Fruit fly (Drosophila melanogaster) whole organism, embryonic: ENCODE measurements around the gene CG3097.

Source experiments
- Bgb ChIP-seq: fragments of 200-800 bp; sonication (Bioruptor generic); IDR thresholded peaks from 2 replicates; pipeline ENCODE4 v1.3.6; 2022; ENCODE audit warnings: missing biosample characterization, missing genetic modification characterization; ENCODE audit not compliant: partially characterized antibody
- CG10366 ChIP-seq: fragments of 200-800 bp; sonication (Bioruptor generic); IDR thresholded peaks from 2 replicates; pipeline ENCODE4 v1.3.6; 2022; ENCODE audit warnings: missing biosample characterization, missing genetic modification characterization
- CG11093 ChIP-seq: fragments of 200-800 bp; sonication (Bioruptor generic); IDR thresholded peaks from 3 replicates; pipeline ENCODE4 v1.3.6; 2022; ENCODE audit warnings: missing biosample characterization, missing genetic modification characterization
- CG11398 ChIP-seq: fragments of 200-800 bp; sonication (Bioruptor generic); optimal IDR thresholded peaks from 2 replicates; lab custom pipeline; 2016; ENCODE audit warnings: missing biosample characterization, missing genetic modification characterization
- CG13287 ChIP-seq: fragments of 200-800 bp; sonication (Bioruptor generic); IDR thresholded peaks from 2 replicates; pipeline ENCODE4 v1.3.6; 2022; ENCODE audit warnings: missing biosample characterization, missing genetic modification characterization; ENCODE audit not compliant: partially characterized antibody
- CG1603 ChIP-seq: fragments of 200-800 bp; sonication (Bioruptor generic); optimal IDR thresholded peaks from 2 replicates; lab custom pipeline; 2019; ENCODE audit warnings: missing biosample characterization, mild to moderate bottlenecking, missing genetic modification characterization, moderate library complexity
- CG16815 ChIP-seq: fragments of 200-800 bp; sonication (Bioruptor generic); optimal IDR thresholded peaks from 3 replicates; lab custom pipeline; 2017; ENCODE audit warnings: missing biosample characterization, mild to moderate bottlenecking, missing genetic modification characterization
- CG18599 ChIP-seq: fragments of 200-800 bp; sonication (Bioruptor generic); optimal IDR thresholded peaks from 3 replicates; lab custom pipeline; 2017; ENCODE audit warnings: missing biosample characterization, missing genetic modification characterization, mild to moderate bottlenecking, moderate library complexity, missing genetic modification reagents
- CG2120 ChIP-seq: fragments of 200-800 bp; sonication (Bioruptor generic); optimal IDR thresholded peaks from 3 replicates; lab custom pipeline; 2016; ENCODE audit warnings: missing biosample characterization, missing genetic modification characterization
- CG30020 ChIP-seq: fragments of 200-800 bp; optimal IDR thresholded peaks from 2 replicates; lab custom pipeline; 2019; ENCODE audit warnings: missing biosample characterization, mild to moderate bottlenecking, missing genetic modification characterization, moderate library complexity
- CG32532 ChIP-seq: fragments of 200-800 bp; sonication (Bioruptor generic); IDR thresholded peaks from 2 replicates; pipeline ENCODE4 v1.3.6; 2022; ENCODE audit warnings: missing biosample characterization, missing genetic modification characterization
- CG4282 ChIP-seq: fragments of 200-800 bp; sonication (Bioruptor generic); optimal IDR thresholded peaks from 2 replicates; lab custom pipeline; 2016; ENCODE audit warnings: missing biosample characterization, missing genetic modification characterization
- CG4404 ChIP-seq: fragments of 200-800 bp; sonication (Bioruptor generic); IDR thresholded peaks from 2 replicates; pipeline ENCODE4 v1.3.6; 2022; ENCODE audit warnings: missing biosample characterization, missing genetic modification characterization
- CG4424 ChIP-seq: fragments of 200-800 bp; sonication (Bioruptor generic); optimal IDR thresholded peaks from 3 replicates; lab custom pipeline; 2016; ENCODE audit warnings: missing biosample characterization, missing genetic modification characterization
- CG7271 ChIP-seq: fragments of 200-800 bp; sonication (Bioruptor generic); optimal IDR thresholded peaks from 2 replicates; lab custom pipeline; 2018; ENCODE audit warnings: missing biosample characterization, mild to moderate bottlenecking, missing genetic modification characterization, moderate library complexity
- CG7357 ChIP-seq: fragments of 200-800 bp; sonication (Bioruptor generic); IDR thresholded peaks from 3 replicates; pipeline ENCODE4 v1.3.6; 2022; ENCODE audit warnings: missing biosample characterization, missing genetic modification characterization
- CG7372 ChIP-seq: fragments of 200-800 bp; sonication (Bioruptor generic); IDR thresholded peaks from 2 replicates; pipeline ENCODE4 v1.3.6; 2022; ENCODE audit warnings: missing biosample characterization, missing genetic modification characterization
- CG9215 ChIP-seq: fragments of 200-800 bp; sonication (Bioruptor generic); IDR thresholded peaks from 2 replicates; pipeline ENCODE4 v1.3.6; 2022; ENCODE audit warnings: missing biosample characterization, missing genetic modification characterization
- CG9876 ChIP-seq: fragments of 200-800 bp; sonication (Bioruptor generic); optimal IDR thresholded peaks from 2 replicates; lab custom pipeline; 2016; ENCODE audit warnings: missing biosample characterization, missing genetic modification characterization
- CHES-1-like ChIP-seq: fragments of 200-800 bp; sonication (Bioruptor generic); optimal IDR thresholded peaks from 2 replicates; lab custom pipeline; 2016; ENCODE audit warnings: missing biosample characterization, missing genetic modification characterization
- Dip3 ChIP-seq: fragments of 200-800 bp; sonication (Bioruptor generic); optimal IDR thresholded peaks from 3 replicates; lab custom pipeline; 2016; ENCODE audit warnings: missing biosample characterization, missing genetic modification characterization
- Ets97D ChIP-seq: fragments of 200-800 bp; sonication (Bioruptor generic); optimal IDR thresholded peaks from 3 replicates; lab custom pipeline; 2016; ENCODE audit warnings: missing biosample characterization, missing genetic modification characterization
- H15 ChIP-seq: fragments of 200-800 bp; sonication (Bioruptor generic); IDR thresholded peaks from 3 replicates; pipeline ENCODE4 v1.3.6; 2022; ENCODE audit warnings: missing biosample characterization, missing genetic modification characterization
- HLH54F ChIP-seq: fragments of 200-800 bp; sonication (Bioruptor generic); optimal IDR thresholded peaks from 3 replicates; lab custom pipeline; 2016; ENCODE audit warnings: missing biosample characterization, missing genetic modification characterization
- HmgD ChIP-seq: fragments of 200-800 bp; sonication (Bioruptor generic); optimal IDR thresholded peaks from 3 replicates; lab custom pipeline; 2016; ENCODE audit warnings: missing biosample characterization, missing genetic modification characterization
- HmgZ ChIP-seq: fragments of 200-800 bp; sonication (Bioruptor generic); optimal IDR thresholded peaks from 2 replicates; lab custom pipeline; 2018; ENCODE audit warnings: missing biosample characterization, mild to moderate bottlenecking, missing genetic modification characterization
- Nf-YC ChIP-seq: fragments of 200-800 bp; optimal IDR thresholded peaks from 3 replicates; lab custom pipeline; 2019; ENCODE audit warnings: missing biosample characterization, mild to moderate bottlenecking, missing genetic modification characterization, moderate library complexity
- NfI ChIP-seq: fragments of 200-800 bp; sonication (Bioruptor generic); optimal IDR thresholded peaks from 3 replicates; lab custom pipeline; 2018; ENCODE audit warnings: missing biosample characterization, mild to moderate bottlenecking, missing genetic modification characterization, moderate library complexity
- Rx ChIP-seq: fragments of 200-800 bp; sonication (Bioruptor generic); IDR thresholded peaks from 2 replicates; pipeline ENCODE4 v1.3.6; 2022; ENCODE audit warnings: missing biosample characterization, missing genetic modification characterization
- aop ChIP-seq: fragments of 200-800 bp; sonication (Bioruptor generic); IDR thresholded peaks from 2 replicates; pipeline ENCODE4 v1.3.6; 2022; ENCODE audit warnings: missing biosample characterization, missing genetic modification characterization
- az2 ChIP-seq: fragments of 200-800 bp; sonication (Bioruptor generic); optimal IDR thresholded peaks from 3 replicates; lab custom pipeline; 2016; ENCODE audit warnings: missing biosample characterization, missing genetic modification characterization
- cas ChIP-seq: fragments of 200-800 bp; sonication (Bioruptor generic); IDR thresholded peaks from 2 replicates; pipeline ENCODE4 v1.3.6; 2022; ENCODE audit warnings: missing biosample characterization, missing genetic modification characterization
- chif ChIP-seq, 2 experiments: fragments of 200-800 bp; sonication (Bioruptor generic); optimal IDR thresholded peaks; 3 replicates each; lab custom pipeline; 2016; ENCODE audit warnings: missing biosample characterization in 2 of 2, missing genetic modification characterization in 2 of 2
- dan ChIP-seq: fragments of 200-800 bp; sonication (Bioruptor generic); IDR thresholded peaks from 2 replicates; pipeline ENCODE4 v1.3.6; 2022; ENCODE audit warnings: missing biosample characterization, missing genetic modification characterization
- dmrt99B ChIP-seq: fragments of 200-800 bp; sonication (Bioruptor generic); optimal IDR thresholded peaks from 2 replicates; lab custom pipeline; 2018; ENCODE audit warnings: missing biosample characterization, mild to moderate bottlenecking, missing genetic modification characterization, moderate library complexity
- fd3F ChIP-seq: fragments of 200-800 bp; sonication (Bioruptor generic); optimal IDR thresholded peaks from 2 replicates; lab custom pipeline; 2018; ENCODE audit warnings: missing biosample characterization, mild to moderate bottlenecking, missing genetic modification characterization, moderate library complexity
- gcm2 ChIP-seq: fragments of 200-800 bp; sonication (Bioruptor generic); optimal IDR thresholded peaks from 2 replicates; lab custom pipeline; 2016; ENCODE audit warnings: missing biosample characterization, missing genetic modification characterization
- ken ChIP-seq: fragments of 200-800 bp; sonication (Bioruptor generic); IDR thresholded peaks from 3 replicates; pipeline ENCODE4 v1.3.6; 2022; ENCODE audit warnings: missing biosample characterization, missing genetic modification characterization
- pnt ChIP-seq: fragments of 200-800 bp; sonication (Bioruptor generic); optimal IDR thresholded peaks from 3 replicates; lab custom pipeline; 2016; ENCODE audit warnings: missing biosample characterization, missing genetic modification characterization
- prd ChIP-seq, 3 experiments: fragments of >200 bp in 2 of 3; fragments of 200-800 bp in 1 of 3; sonication (Bioruptor generic) in 1 of 3; optimal IDR thresholded peaks in 2 of 3; IDR thresholded peaks in 1 of 3; 2 replicates in 2 of 3; 3 replicates in 1 of 3; pipeline versions ENCODE4 v1.3.6 to Lab custom; 2017 to 2022; ENCODE audit warnings: missing biosample characterization in 1 of 3, missing genetic modification characterization in 1 of 3
- row ChIP-seq: fragments of 200-800 bp; sonication (Bioruptor generic); IDR thresholded peaks from 3 replicates; pipeline ENCODE4 v1.3.6; 2022; ENCODE audit warnings: missing biosample characterization, missing genetic modification characterization
- schlank ChIP-seq: fragments of 200-800 bp; sonication (Bioruptor generic); optimal IDR thresholded peaks from 2 replicates; lab custom pipeline; 2018; ENCODE audit warnings: missing biosample characterization, mild to moderate bottlenecking, missing genetic modification characterization
- scrt ChIP-seq: fragments of 200-800 bp; sonication (Bioruptor generic); optimal IDR thresholded peaks from 2 replicates; lab custom pipeline; 2018; ENCODE audit warnings: missing biosample characterization, mild to moderate bottlenecking, missing genetic modification characterization, moderate library complexity
- sens ChIP-seq: fragments of 200-800 bp; sonication (Bioruptor generic); peaks from one replicate; lab custom pipeline; 2016; ENCODE audit warnings: missing biosample characterization, missing genetic modification characterization
- sim ChIP-seq: fragments of 200-800 bp; sonication (Bioruptor generic); IDR thresholded peaks from 2 replicates; pipeline ENCODE4 v1.3.6; 2022; ENCODE audit warnings: missing biosample characterization, missing genetic modification characterization
- sqz ChIP-seq: fragments of 200-800 bp; sonication (Bioruptor generic); optimal IDR thresholded peaks from 3 replicates; lab custom pipeline; 2018; ENCODE audit warnings: missing biosample characterization, mild to moderate bottlenecking, missing genetic modification characterization
- tgo ChIP-seq: fragments of 200-800 bp; sonication (Bioruptor generic); IDR thresholded peaks from 3 replicates; pipeline ENCODE4 v1.3.6; 2022; ENCODE audit warnings: missing biosample characterization, missing genetic modification characterization
- tna ChIP-seq: fragments of 200-800 bp; sonication (Bioruptor generic); IDR thresholded peaks from 2 replicates; pipeline ENCODE4 v1.3.6; 2022; ENCODE audit warnings: missing biosample characterization, missing genetic modification characterization; ENCODE audit not compliant: partially characterized antibody
- trem ChIP-seq: fragments of 200-800 bp; optimal IDR thresholded peaks from 3 replicates; lab custom pipeline; 2019; ENCODE audit warnings: missing biosample characterization, mild to moderate bottlenecking, missing genetic modification characterization, moderate library complexity
- wdn ChIP-seq: fragments of 200-800 bp; sonication (Bioruptor generic); IDR thresholded peaks from 2 replicates; pipeline ENCODE4 v1.3.6; 2022; ENCODE audit warnings: missing biosample characterization, missing genetic modification characterization

The CG3097 gene

DNA sequence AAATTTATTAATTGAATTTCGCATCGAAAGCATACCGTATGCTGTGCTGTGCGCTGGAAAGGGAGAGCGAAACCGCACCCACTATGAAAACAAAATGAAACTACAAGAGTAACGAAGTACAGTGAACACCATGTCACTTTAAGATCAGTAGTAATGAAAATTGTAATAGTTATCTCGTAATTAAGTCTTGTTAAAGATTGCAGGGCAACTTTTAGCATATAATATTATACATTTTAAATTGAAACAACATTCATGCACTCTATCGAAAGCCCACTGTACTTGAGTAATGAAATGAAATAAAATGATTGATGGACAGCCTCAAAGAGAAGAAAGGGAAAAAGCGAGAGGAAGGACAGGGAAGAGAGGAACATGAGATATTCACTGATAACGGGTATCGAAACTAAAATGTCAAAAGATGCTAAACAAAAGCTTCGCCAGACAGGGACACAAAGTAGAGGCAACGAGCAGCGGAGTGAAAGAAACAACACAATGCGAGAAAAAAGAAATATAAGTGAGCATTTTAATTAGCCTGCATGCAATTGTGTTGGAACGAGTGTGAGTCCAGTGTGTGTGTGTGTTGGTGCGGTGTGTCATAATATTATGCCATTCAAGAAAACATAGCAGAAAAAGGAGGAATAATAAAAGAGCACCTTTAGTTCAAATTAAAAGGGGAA is 35.2 kb downstream of the CG3097 start (continued):
- TF ChIP-seq CG11093 (GFP tag; lab: Robert Waterston, UW) (peak; percentile 41; the same call in 1 of the 3 replicates), HLH54F (GFP tag; lab: Kevin White, UChicago) (peak; percentile 40), Dip3 (GFP tag; lab: Kevin White, UChicago) (peak; percentile 76), CG13287 (no peak), CG7372 (peak; percentile 71), Rx (peak; percentile 53; the same call in 1 of the 2 replicates), pnt (peak; percentile 38), CG16815 (GFP tag; lab: Kevin White, UChicago) (peak; percentile 66), schlank (tag; lab: Kevin White, UChicago) (peak; percentile 61), ken (GFP tag; lab: Robert Waterston, UW) (peak; percentile 76; the same call in 2 of the 3 replicates), CG18599 (peak; percentile 73), CG4282 (GFP tag; lab: Kevin White, UChicago) (no peak), sens (GFP tag; lab: Kevin White, UChicago) (peak; percentile 96), CG30020 (peak; percentile 10), Ets97D (GFP tag; lab: Kevin White, UChicago) (peak; percentile 10), HmgD (no peak), gcm2 (GFP tag; lab: Kevin White, UChicago) (no peak), fd3F (GFP tag; lab: Kevin White, UChicago) (peak; percentile 73), cas (GFP tag; lab: Robert Waterston, UW) (0 out of 2 replicates have a peak, but pooled peaks have one; percentile 19), az2 (GFP tag; lab: Kevin White, UChicago) (peak; percentile 75), aop (GFP tag; lab: Robert Waterston, UW) (no peak), CG4404 (GFP tag; lab: Robert Waterston, UW) (peak; percentile 47), dan (GFP tag; lab: Robert Waterston, UW) (0 out of 2 replicates have a peak, but pooled peaks have one; percentile 30), Bgb (no peak), chif (GFP tag; optimal IDR thresholded peaks at IDR 0.05; lab: Kevin White, UChicago) (peak; percentile 66 to 79), HmgZ (tag; lab: Kevin White, UChicago) (peak; percentile 65), tgo (GFP tag; lab: Robert Waterston, UW) (peak; percentile 83), CG9876 (GFP tag; lab: Kevin White, UChicago) (no peak), CHES-1-like (GFP tag; lab: Kevin White, UChicago) (peak; percentile 37), CG4424 (GFP tag; lab: Kevin White, UChicago) (peak; percentile 61), CG11398 (GFP tag; lab: Kevin White, UChicago) (no peak), CG32532 (peak; percentile 82), prd (optimal IDR thresholded peaks at IDR 0.05; lab: Kevin White, UChicago) (no peak), prd (GFP tag; IDR thresholded peaks at IDR 0.05; lab: Robert Waterston, UW) (peak; percentile 83), row (GFP tag; lab: Robert Waterston, UW) (peak; percentile 82), CG7271 (no peak), NfI (peak; percentile 71), CG10366 (peak; percentile 78), trem (peak; percentile 2), tna (GFP tag; lab: Robert Waterston, UW) (no peak), CG9215 (GFP tag; lab: Robert Waterston, UW) (peak; percentile 54; the same call in 1 of the 2 replicates), sim (GFP tag; lab: Robert Waterston, UW) (no peak), sqz (GFP tag; lab: Kevin White, UChicago) (no peak), CG1603 (tag; lab: Kevin White, UChicago) (peak; percentile 86), dmrt99B (tag; lab: Kevin White, UChicago) (peak; percentile 86), scrt (GFP tag; lab: Kevin White, UChicago) (peak; percentile 36), wdn (GFP tag; lab: Robert Waterston, UW) (peak; percentile 71), CG7357 (GFP tag; lab: Robert Waterston, UW) (peak; percentile 61; the same call in 1 of the 3 replicates), H15 (GFP tag; lab: Robert Waterston, UW) (peak; percentile 61; the same call in 2 of the 3 replicates), CG2120 (GFP tag; lab: Kevin White, UChicago) (peak; percentile 88), Nf-YC (tag; lab: Kevin White, UChicago) (peak; percentile 19)
